Worm (Caenorhabditis elegans): ENCODE data around the gene R10E4.9.

R10E4.9 gene

ce11 chrIII:4314502-4314901 lies 12.3 kb upstream of the R10E4.9 start:
- TF ChIP-seq alr-1 (tag; optimal IDR thresholded peaks at IDR 0.05) (no peak), zag-1 (tag; optimal IDR thresholded peaks at IDR 0.05) (no peak), nhr-25 (tag; optimal IDR thresholded peaks at IDR 0.05) (no peak), fos-1 (tag; optimal IDR thresholded peaks at IDR 0.05) (peak; percentile 31), elt-1 (tag; optimal IDR thresholded peaks at IDR 0.05) (no peak)

- TF ChIP-seq C34F6.9 (tag; optimal IDR thresholded peaks at IDR 0.05) (peak; percentile 94), ama-1 (optimal IDR thresholded peaks at IDR 0.05) (peak; percentile 58), ZK546.5 (tag; optimal IDR thresholded peaks at IDR 0.05) (no peak), sma-3 (GFP tag; optimal IDR thresholded peaks at IDR 0.05) (peak; percentile 60), ztf-4 (tag; optimal IDR thresholded peaks at IDR 0.05) (peak; percentile 11), fos-1 (tag; optimal IDR thresholded peaks at IDR 0.05) (peak; percentile 73), F13H6.1 (tag; optimal IDR thresholded peaks at IDR 0.05) (peak; percentile 61), crh-2 (tag; optimal IDR thresholded peaks at IDR 0.05) (peak; percentile 95), mab-5 (tag; optimal IDR thresholded peaks at IDR 0.05) (peak; percentile 30), sem-4 (tag; optimal IDR thresholded peaks at IDR 0.05) (peak; percentile 47), Y55F3AM.14 (GFP tag; optimal IDR thresholded peaks at IDR 0.05) (no peak), nhr-25 (tag; optimal IDR thresholded peaks at IDR 0.05) (peak; percentile 76), nhr-237 (tag; optimal IDR thresholded peaks at IDR 0.05) (no peak), unc-55 (GFP tag; optimal IDR thresholded peaks at IDR 0.05) (peak; percentile 92), lsy-2 (tag; optimal IDR thresholded peaks at IDR 0.05) (peak; percentile 52 to 91), nhr-129 (tag; optimal IDR thresholded peaks at IDR 0.05) (peak; percentile 85), skn-1 (tag; optimal IDR thresholded peaks at IDR 0.05) (peak; percentile 20), snpc-4 (tag; optimal IDR thresholded peaks at IDR 0.05) (peak; percentile 35), unc-39 (tag; optimal IDR thresholded peaks at IDR 0.05) (no peak), aly-2 (tag; optimal IDR thresholded peaks at IDR 0.05) (no peak), blmp-1 (tag; optimal IDR thresholded peaks at IDR 0.05; ENCODE audit: insufficient read depth) (no peak), gmeb-1 (tag; optimal IDR thresholded peaks at IDR 0.05) (peak; percentile 79), lin-13 (GFP tag; optimal IDR thresholded peaks at IDR 0.05) (peak; percentile 73), nhr-21 (tag; optimal IDR thresholded peaks at IDR 0.05) (peak; percentile 73), nhr-6 (tag; optimal IDR thresholded peaks at IDR 0.05) (peak; percentile 79), mdl-1 (tag; optimal IDR thresholded peaks at IDR 0.05) (peak in 1 of 2 experiments; percentile 41)
Observed at ce11 chrIII:4313061-4313962, 11.1 kb upstream of the R10E4.9 start, which contains the start of the genes evl-14 and dcn-1. evl-14 (minus strand) TSS chrIII:4313128. dcn-1 (plus strand) TSS chrIII:4313912.

DNA sequence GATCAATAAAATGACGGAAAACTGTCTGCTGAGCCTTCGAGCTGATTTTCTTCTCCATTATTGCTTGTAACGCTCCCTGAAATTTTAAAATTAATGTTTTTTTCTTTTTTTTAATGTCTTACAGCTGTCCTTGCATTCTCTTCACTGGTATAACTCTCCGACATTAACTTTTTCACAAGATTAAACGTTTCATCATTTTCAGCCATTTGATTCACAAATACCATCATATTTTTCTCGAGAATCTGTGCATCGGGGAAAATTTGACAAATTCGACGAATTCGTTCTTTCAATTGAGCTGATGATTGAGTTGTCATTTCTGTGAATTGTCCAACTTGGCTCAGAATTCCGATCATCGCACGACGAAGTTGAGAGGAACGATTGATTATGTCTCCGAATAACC lies 7.1 kb upstream of the R10E4.9 start:
- TF ChIP-seq ZK546.5 (tag; optimal IDR thresholded peaks at IDR 0.05): no peak
- no peak for TF ChIP-seq dmd-4 (tag; optimal IDR thresholded peaks at IDR 0.05)
- no peak for TF ChIP-seq R02D3.7 (tag; optimal IDR thresholded peaks at IDR 0.05)
- TF ChIP-seq unc-62 (GFP tag; optimal IDR thresholded peaks at IDR 0.05): no peak
- TF ChIP-seq ama-1 (optimal IDR thresholded peaks at IDR 0.05): no peak
- TF ChIP-seq mab-5 (tag; optimal IDR thresholded peaks at IDR 0.05): no peak
- TF ChIP-seq lin-11 (tag; optimal IDR thresholded peaks at IDR 0.05): no peak
- no peak for TF ChIP-seq aly-2 (tag; optimal IDR thresholded peaks at IDR 0.05)
- no peak for TF ChIP-seq nhr-237 (tag; optimal IDR thresholded peaks at IDR 0.05)
- no peak for TF ChIP-seq gmeb-1 (tag; optimal IDR thresholded peaks at IDR 0.05)
- no peak for TF ChIP-seq sma-3 (GFP tag; optimal IDR thresholded peaks at IDR 0.05)
- no peak for TF ChIP-seq sem-4 (tag; optimal IDR thresholded peaks at IDR 0.05)
- no peak for TF ChIP-seq mbf-1 (tag; optimal IDR thresholded peaks at IDR 0.05)
- no peak for TF ChIP-seq ztf-1 (GFP tag; conservative IDR thresholded peaks at IDR 0.05)
- no peak for TF ChIP-seq sma-9 (GFP tag; optimal IDR thresholded peaks at IDR 0.05)
- TF ChIP-seq sma-9 (tag; optimal IDR thresholded peaks at IDR 0.05): no peak
- TF ChIP-seq ztf-4 (tag; optimal IDR thresholded peaks at IDR 0.05): no peak
- TF ChIP-seq zag-1 (tag; optimal IDR thresholded peaks at IDR 0.05): no peak
- no peak for TF ChIP-seq nhr-25 (tag; optimal IDR thresholded peaks at IDR 0.05)

Measured in whole organism, L2 larva.